Worm (Caenorhabditis elegans) whole organism, L4 larva: ENCODE measurements around the gene Y41D4B.4.

Experiments
- D1046.2 ChIP-seq: fragments of 200-800 bp; sonication (Bioruptor generic); IDR thresholded peaks from 2 replicates; pipeline ENCODE4 v1.3.6; 2022; ENCODE audit warnings: missing genetic modification characterization, missing compliant biosample characterization
- F26F4.8 ChIP-seq: fragments of 200-800 bp; sonication (Bioruptor generic); conservative IDR thresholded peaks from 2 replicates; pipeline ENCODE4 v1.3.6; 2022; ENCODE audit warnings: missing genetic modification characterization, missing compliant biosample characterization
- F49E8.2 ChIP-seq: sonication (generic microtip); optimal IDR thresholded peaks from 2 replicates; lab custom pipeline; 2016; ENCODE audit warnings: missing compliant biosample characterization, mild to moderate bottlenecking, missing genetic modification characterization, borderline replicate concordance
- R02D3.7 ChIP-seq: fragments of 150-350 bp; sonication (generic microtip); optimal IDR thresholded peaks from 3 replicates; lab custom pipeline; 2014; ENCODE audit warnings: missing biosample characterization, missing genetic modification characterization
- T26A8.4 ChIP-seq: fragments of 200-800 bp; sonication (Bioruptor generic); IDR thresholded peaks from 2 replicates; pipeline ENCODE4 v1.3.6; 2022; ENCODE audit warnings: missing genetic modification characterization, missing compliant biosample characterization
- Y48G9A.11 ChIP-seq: fragments of 200-800 bp; sonication (Bioruptor generic); IDR thresholded peaks from 2 replicates; pipeline ENCODE4 v1.3.6; 2022; ENCODE audit warnings: missing genetic modification reagents, missing genetic modification characterization, missing compliant biosample characterization
- Y5F2A.4 ChIP-seq: fragments of 200-800 bp; sonication (Bioruptor generic); optimal IDR thresholded peaks from 2 replicates; lab custom pipeline; 2018; ENCODE audit warnings: mild to moderate bottlenecking, missing genetic modification characterization, missing compliant biosample characterization
- ZK337.2 ChIP-seq: fragments of 200-800 bp; sonication (Bioruptor generic); IDR thresholded peaks from 2 replicates; pipeline ENCODE4 v1.3.6; 2022; ENCODE audit warnings: missing genetic modification reagents, missing genetic modification characterization, missing compliant biosample characterization
- ZK546.5 ChIP-seq, 2 experiments: sonication (generic microtip); optimal IDR thresholded peaks; 2 replicates each; lab custom pipeline; 2017; ENCODE audit warnings: missing biosample characterization in 2 of 2, missing genetic modification characterization in 2 of 2
- aha-1 ChIP-seq: fragments of 150-350 bp; peaks from one replicate; lab custom pipeline; 2014; ENCODE audit warnings: missing biosample characterization, missing genetic modification characterization
- ama-1 ChIP-seq: fragments of 150-350 bp; optimal IDR thresholded peaks from 2 replicates; lab custom pipeline; 2014; ENCODE audit warnings: inconsistent platforms, mixed read lengths
- arid-1 ChIP-seq: fragments of 200-800 bp; sonication (Bioruptor generic); conservative IDR thresholded peaks from 2 replicates; pipeline ENCODE4 v1.3.6; 2022; ENCODE audit warnings: missing genetic modification reagents, missing genetic modification characterization, missing compliant biosample characterization
- ceh-20 ChIP-seq: fragments of 200-800 bp; sonication (Bioruptor generic); IDR thresholded peaks from 2 replicates; pipeline ENCODE4 v1.3.6; 2022; ENCODE audit warnings: missing genetic modification reagents, missing genetic modification characterization, missing compliant biosample characterization
- ces-1 ChIP-seq: fragments of 150-350 bp; sonication (generic microtip); optimal IDR thresholded peaks from 4 replicates; lab custom pipeline; 2014; ENCODE audit warnings: missing biosample characterization, missing genetic modification reagents, missing genetic modification characterization
- ctbp-1 ChIP-seq: fragments of 200-800 bp; sonication (Bioruptor generic); IDR thresholded peaks from 2 replicates; pipeline ENCODE4 v1.3.6; 2022; ENCODE audit warnings: missing genetic modification reagents, missing genetic modification characterization, missing compliant biosample characterization
- daf-12 ChIP-seq: fragments of 150-350 bp; optimal IDR thresholded peaks from 2 replicates; lab custom pipeline; 2014; ENCODE audit warnings: missing biosample characterization, missing genetic modification reagents, missing genetic modification characterization
- daf-16 ChIP-seq, 3 experiments: sonication (generic microtip); optimal IDR thresholded peaks; 2 replicates each; lab custom pipeline; 2016 to 2017; ENCODE audit warnings: missing genetic modification characterization in 3 of 3, missing genetic modification reagents in 3 of 3, mild to moderate bottlenecking in 2 of 3, missing compliant biosample characterization in 2 of 3, missing biosample characterization in 1 of 3, moderate library complexity in 1 of 3
- daf-8 ChIP-seq: fragments of 200-800 bp; sonication (Bioruptor generic); IDR thresholded peaks from 2 replicates; pipeline ENCODE4 v1.3.6; 2022; ENCODE audit warnings: missing genetic modification characterization, missing compliant biosample characterization
- dmd-8 ChIP-seq: fragments of 200-800 bp; sonication (Bioruptor generic); IDR thresholded peaks from 2 replicates; pipeline ENCODE4 v1.3.6; 2022; ENCODE audit warnings: missing genetic modification characterization, missing compliant biosample characterization
- dmd-9 ChIP-seq: fragments of 200-800 bp; sonication (Bioruptor generic); IDR thresholded peaks from 2 replicates; pipeline ENCODE4 v1.3.6; 2022; ENCODE audit warnings: missing genetic modification reagents, missing genetic modification characterization, missing compliant biosample characterization
- duxl-1 ChIP-seq: sonication (generic microtip); optimal IDR thresholded peaks from 2 replicates; lab custom pipeline; 2016; ENCODE audit warnings: mild to moderate bottlenecking, missing genetic modification characterization, moderate library complexity, missing compliant biosample characterization; ENCODE audit not compliant: poor library complexity
- egl-43 ChIP-seq: fragments of 200-800 bp; sonication (Bioruptor generic); IDR thresholded peaks from 2 replicates; pipeline ENCODE4 v1.3.6; 2022; ENCODE audit warnings: missing genetic modification reagents, missing genetic modification characterization, missing compliant biosample characterization
- hlh-11 ChIP-seq: fragments of 200-800 bp; sonication (Bioruptor generic); optimal IDR thresholded peaks from 2 replicates; lab custom pipeline; 2018; ENCODE audit warnings: mild to moderate bottlenecking, missing genetic modification characterization, missing compliant biosample characterization
- hlh-30 ChIP-seq: sonication (generic microtip); optimal IDR thresholded peaks from 2 replicates; lab custom pipeline; 2017; ENCODE audit warnings: antibody characterized with exemption, mild to moderate bottlenecking, missing genetic modification characterization, missing compliant biosample characterization; ENCODE audit not compliant: insufficient read depth
- lim-7 ChIP-seq: fragments of 200-800 bp; sonication (Bioruptor generic); IDR thresholded peaks from 2 replicates; pipeline ENCODE4 v1.3.6; 2022; ENCODE audit warnings: missing genetic modification characterization, missing compliant biosample characterization
- lin-15B ChIP-seq: fragments of 150-350 bp; sonication (generic microtip); optimal IDR thresholded peaks from 3 replicates; lab custom pipeline; 2014; ENCODE audit warnings: missing biosample characterization, missing genetic modification characterization
- lin-39 ChIP-seq: fragments of 150-350 bp; optimal IDR thresholded peaks from 2 replicates; lab custom pipeline; 2014; ENCODE audit warnings: missing biosample characterization, missing genetic modification reagents, missing genetic modification characterization
- lir-3 ChIP-seq: sonication (generic microtip); optimal IDR thresholded peaks from 2 replicates; lab custom pipeline; 2016; ENCODE audit warnings: mild to moderate bottlenecking, missing genetic modification characterization, missing compliant biosample characterization
- madf-9 ChIP-seq: fragments of 200-800 bp; sonication (Bioruptor generic); conservative IDR thresholded peaks from 2 replicates; pipeline ENCODE4 v1.3.6; 2022; ENCODE audit warnings: missing genetic modification reagents, missing genetic modification characterization, missing compliant biosample characterization
- nhr-11 ChIP-seq: fragments of 150-350 bp; optimal IDR thresholded peaks from 2 replicates; lab custom pipeline; 2014; ENCODE audit warnings: missing biosample characterization, missing genetic modification characterization
- nhr-111 ChIP-seq: fragments of 200-800 bp; sonication (Bioruptor generic); optimal IDR thresholded peaks from 2 replicates; lab custom pipeline; 2018; ENCODE audit warnings: mild to moderate bottlenecking, missing genetic modification characterization, missing compliant biosample characterization
- nhr-41 ChIP-seq: fragments of 200-800 bp; sonication (Bioruptor generic); IDR thresholded peaks from 2 replicates; pipeline ENCODE4 v1.3.6; 2022; ENCODE audit warnings: missing genetic modification reagents, missing genetic modification characterization, missing compliant biosample characterization
- nhr-76 ChIP-seq: fragments of 150-350 bp; optimal IDR thresholded peaks from 2 replicates; lab custom pipeline; 2014; ENCODE audit warnings: missing biosample characterization, missing genetic modification characterization
- nhr-77 ChIP-seq: fragments of 150-350 bp; optimal IDR thresholded peaks from 2 replicates; lab custom pipeline; 2014; ENCODE audit warnings: missing biosample characterization, missing genetic modification characterization
- pha-4 ChIP-seq, 2 experiments: fragments of 150-350 bp in 1 of 2; fragments of 200-800 bp in 1 of 2; sonication (Bioruptor generic) in 1 of 2; IDR thresholded peaks in 1 of 2; optimal IDR thresholded peaks in 1 of 2; 2 replicates each; pipeline versions ENCODE4 v1.3.6 to Lab custom; 2014 to 2022; ENCODE audit warnings: missing genetic modification characterization in 2 of 2, missing genetic modification reagents in 2 of 2, missing biosample characterization in 1 of 2, missing compliant biosample characterization in 1 of 2
- sdz-12 ChIP-seq: fragments of 200-800 bp; sonication (Bioruptor generic); optimal IDR thresholded peaks from 2 replicates; lab custom pipeline; 2018; ENCODE audit warnings: mild to moderate bottlenecking, missing genetic modification characterization, missing compliant biosample characterization
- set-16 ChIP-seq: fragments of 200-800 bp; sonication (Bioruptor generic); IDR thresholded peaks from 2 replicates; pipeline ENCODE4 v1.3.6; 2022; ENCODE audit warnings: missing genetic modification reagents, missing genetic modification characterization, missing compliant biosample characterization
- skn-1 ChIP-seq: fragments of 150-350 bp; optimal IDR thresholded peaks from 2 replicates; lab custom pipeline; 2014; ENCODE audit warnings: missing biosample characterization, missing genetic modification characterization
- snpc-1.2 ChIP-seq: fragments of 200-800 bp; sonication (Bioruptor generic); IDR thresholded peaks from 2 replicates; pipeline ENCODE4 v1.3.6; 2022; ENCODE audit warnings: missing genetic modification reagents, missing genetic modification characterization, missing compliant biosample characterization
- snpc-4 ChIP-seq: fragments of 150-350 bp; optimal IDR thresholded peaks from 2 replicates; lab custom pipeline; 2014; ENCODE audit warnings: missing biosample characterization, missing genetic modification characterization
- unc-39 ChIP-seq: sonication (generic microtip); optimal IDR thresholded peaks from 2 replicates; lab custom pipeline; 2017; ENCODE audit warnings: missing biosample characterization, missing genetic modification characterization
- unc-62 ChIP-seq, 3 experiments: fragments of 150-350 bp in 1 of 3; sonication (generic microtip); optimal IDR thresholded peaks in 2 of 3; peaks in 1 of 3; 1 replicate in 1 of 3; 2 replicates in 2 of 3; lab custom pipeline; 2014 to 2017; ENCODE audit warnings: missing biosample characterization in 3 of 3, missing genetic modification characterization in 3 of 3, missing genetic modification reagents in 3 of 3, missing genotype in 1 of 3
- zfp-3 ChIP-seq: fragments of 200-800 bp; sonication (Bioruptor generic); conservative IDR thresholded peaks from 2 replicates; pipeline ENCODE4 v1.3.6; 2022; ENCODE audit warnings: missing genetic modification reagents, missing genetic modification characterization, missing compliant biosample characterization
- zip-11 ChIP-seq: fragments of 200-800 bp; sonication (Bioruptor generic); IDR thresholded peaks from 2 replicates; pipeline ENCODE4 v1.3.6; 2022; ENCODE audit warnings: missing genetic modification characterization, missing compliant biosample characterization
- ztf-7 ChIP-seq: fragments of 150-350 bp; optimal IDR thresholded peaks from 2 replicates; lab custom pipeline; 2014; ENCODE audit warnings: missing biosample characterization, missing genetic modification characterization

The Y41D4B.4 gene

ce11 chrIV:1709695-1710315 is 49.9 kb downstream of the Y41D4B.4 start, which contains the start of the genes pbs-1 and K08D12.3 (continued):
- TF ChIP-seq ces-1 (GFP tag; lab: Kevin White, UChicago) (no peak), daf-12 (tag; lab: Kevin White, UChicago) (no peak), duxl-1 (tag; lab: Kevin White, UChicago) (peak; percentile 6), hlh-11 (tag; lab: Kevin White, UChicago) (peak; percentile 79), hlh-30 (peak; percentile 75), daf-16 (GFP tag; optimal IDR thresholded peaks at IDR 0.05; lab: Kevin White, UChicago) (no peak), daf-16 (tag; optimal IDR thresholded peaks at IDR 0.05; lab: Kevin White, UChicago) (peak; percentile 25), nhr-76 (tag; lab: Kevin White, UChicago) (no peak), unc-62 (GFP tag; optimal IDR thresholded peaks at IDR 0.05 in 1 of 2; lab: Kevin White, UChicago) (no peak), unc-62 (tag; optimal IDR thresholded peaks at IDR 0.05; lab: Kevin White, UChicago) (no peak), zfp-3 (GFP tag; lab: Robert Waterston, UW) (no peak), lir-3 (tag; lab: Kevin White, UChicago) (no peak), dmd-9 (no peak), arid-1 (GFP tag; lab: Robert Waterston, UW) (0 out of 2 replicates have a peak, but pooled peaks have one; percentile 17), egl-43 (no peak), madf-9 (GFP tag; lab: Robert Waterston, UW) (no peak), dmd-8 (GFP tag; lab: Robert Waterston, UW) (no peak), ceh-20 (no peak), nhr-11 (peak; percentile 40), ama-1 (lab: Kevin White, UChicago) (peak; percentile 27), nhr-41 (GFP tag; lab: Robert Waterston, UW) (no peak), T26A8.4 (GFP tag; lab: Robert Waterston, UW) (peak; percentile 76), F26F4.8 (GFP tag; lab: Robert Waterston, UW) (no peak), lin-39 (tag; lab: Kevin White, UChicago) (no peak), snpc-1.2 (GFP tag; lab: Robert Waterston, UW) (0 out of 2 replicates have a peak, but pooled peaks have one; percentile 40), nhr-77 (peak; percentile 14), Y48G9A.11 (GFP tag; lab: Robert Waterston, UW) (no peak), skn-1 (tag; lab: Kevin White, UChicago) (no peak), daf-8 (GFP tag; lab: Robert Waterston, UW) (no peak), pha-4 (GFP tag; IDR thresholded peaks at IDR 0.05; lab: Robert Waterston, UW) (no peak), pha-4 (tag; optimal IDR thresholded peaks at IDR 0.05; lab: Kevin White, UChicago) (no peak)

- TF ChIP-seq set-16 (GFP tag; lab: Robert Waterston, UW) (peak; percentile 96), lir-3 (tag; lab: Kevin White, UChicago) (no peak)
These were observed 50.6 kb downstream of the Y41D4B.4 start for ce11 chrIV:1710535-1710934.

ce11 chrIV:1711029-1711489 is 51.1 kb downstream of the Y41D4B.4 start, which contains the start of gene rpi-2:
Gene rpi-2, plus strand, starts transcription at chrIV:1711262.
- TF ChIP-seq snpc-1.2 (GFP tag; lab: Robert Waterston, UW), result peak; percentile 86
- no peak for TF ChIP-seq ztf-7 (tag; lab: Kevin White, UChicago)
- peak; percentile 40 for TF ChIP-seq sdz-12 (GFP tag; lab: Kevin White, UChicago)
- TF ChIP-seq snpc-4, result no peak
- 0 out of 2 replicates have a peak, but pooled peaks have one; percentile 26 for TF ChIP-seq F26F4.8 (GFP tag; lab: Robert Waterston, UW)
- no peak for TF ChIP-seq unc-39 (tag; lab: Kevin White, UChicago)
- TF ChIP-seq ama-1 (lab: Kevin White, UChicago), result peak; percentile 87
- TF ChIP-seq nhr-111 (GFP tag; lab: Kevin White, UChicago), result no peak
- no peak for TF ChIP-seq lin-15B (tag; lab: Kevin White, UChicago)
- TF ChIP-seq ZK337.2 (GFP tag; lab: Robert Waterston, UW), result no peak
- TF ChIP-seq ZK546.5 (tag; optimal IDR thresholded peaks at IDR 0.05; lab: Kevin White, UChicago), result peak in 1 of 2 experiments; percentile 46
- peak; percentile 71; the same call in 1 of the 2 replicates for TF ChIP-seq D1046.2 (GFP tag; lab: Robert Waterston, UW)
- TF ChIP-seq nhr-77, result no peak
- TF ChIP-seq nhr-11, result peak; percentile 4
- no peak for TF ChIP-seq R02D3.7 (tag; lab: Kevin White, UChicago)
- peak; percentile 70 for TF ChIP-seq lim-7
- peak; percentile 53 for TF ChIP-seq Y5F2A.4 (GFP tag; lab: Kevin White, UChicago)
- TF ChIP-seq zip-11 (GFP tag; lab: Robert Waterston, UW), result 0 out of 2 replicates have a peak, but pooled peaks have one; percentile 23
- peak; percentile 57 for TF ChIP-seq ctbp-1 (GFP tag; lab: Robert Waterston, UW)
- TF ChIP-seq daf-8 (GFP tag; lab: Robert Waterston, UW), result no peak
- peak; percentile 95 for TF ChIP-seq F49E8.2 (tag; lab: Kevin White, UChicago)
- TF ChIP-seq aha-1, result no peak
